Fruit fly (Drosophila melanogaster) whole organism, pupa: ENCODE measurements around the gene CG6891.

ENCODE experiments used
- CG32121 ChIP-seq: fragments of 200-800 bp; sonication (Bioruptor generic); IDR thresholded peaks from 2 replicates; pipeline ENCODE4 v1.3.6; 2022; ENCODE audit warnings: missing biosample characterization, missing genetic modification characterization
- CG8159 ChIP-seq: fragments of 200-800 bp; sonication (Bioruptor generic); optimal IDR thresholded peaks from 3 replicates; lab custom pipeline; 2018; ENCODE audit warnings: missing biosample characterization, mild to moderate bottlenecking, missing genetic modification characterization, moderate library complexity
- CG9948 ChIP-seq: fragments of 200-800 bp; sonication (Bioruptor generic); optimal IDR thresholded peaks from 2 replicates; lab custom pipeline; 2018; ENCODE audit warnings: missing biosample characterization, mild to moderate bottlenecking, missing genetic modification characterization, moderate library complexity
- Ets98B ChIP-seq: fragments of 200-800 bp; sonication (Bioruptor generic); IDR thresholded peaks from 2 replicates; pipeline ENCODE4 v1.3.6; 2022; ENCODE audit warnings: missing biosample characterization, missing genetic modification characterization
- Pif1B ChIP-seq: fragments of 200-800 bp; sonication (Bioruptor generic); optimal IDR thresholded peaks from 3 replicates; lab custom pipeline; 2016; ENCODE audit warnings: missing biosample characterization, missing genetic modification characterization

DNA sequence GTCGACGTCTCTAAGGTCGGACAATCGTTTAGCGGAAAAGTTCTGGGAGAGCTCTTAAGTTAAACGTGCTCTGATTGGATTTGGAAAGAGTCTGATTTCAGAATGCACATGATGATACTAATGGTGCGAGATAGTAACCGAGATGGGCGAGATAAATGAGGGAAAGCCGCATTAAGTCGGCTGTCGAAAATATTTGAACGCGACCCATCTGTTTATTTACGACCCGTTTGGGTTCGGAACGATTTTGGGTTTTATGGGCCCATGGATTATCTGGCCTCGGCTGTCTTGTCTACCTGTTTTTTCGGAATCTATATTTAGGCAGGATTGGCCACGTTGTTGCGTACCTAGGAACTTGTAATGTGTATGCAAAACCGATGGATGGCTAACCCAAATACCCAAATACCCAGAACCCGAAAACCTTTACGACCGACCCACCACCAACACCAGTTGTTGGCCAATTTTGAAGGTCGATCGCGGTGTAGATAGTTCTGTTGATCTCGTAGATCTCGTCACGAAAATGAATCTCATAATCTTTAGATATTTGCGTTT is 24.4 kb downstream of the CG6891 start:
- TF ChIP-seq CG8159 (tag; lab: Kevin White, UChicago), result no peak
- TF ChIP-seq CG32121 (GFP tag; lab: Robert Waterston, UW), result no peak
- TF ChIP-seq CG9948 (tag; lab: Kevin White, UChicago), result no peak
- TF ChIP-seq Ets98B (GFP tag; lab: Robert Waterston, UW), result no peak
- no peak for TF ChIP-seq Pif1B (GFP tag; lab: Kevin White, UChicago)
